Worm (Caenorhabditis elegans) whole organism, L2 larva: ENCODE data around the gene str-171.
A peak's percentile ranks its signal among the peaks of the same experiment; 100 is the strongest.

Source experiments
- C34F6.9 ChIP-seq: fragments of 150-350 bp; optimal IDR thresholded peaks from 2 replicates; lab custom pipeline; 2014; ENCODE audit warnings: missing biosample characterization, missing genetic modification characterization
- F13H6.1 ChIP-seq: sonication (generic microtip); optimal IDR thresholded peaks from 2 replicates; lab custom pipeline; 2016; ENCODE audit warnings: missing genetic modification characterization, missing compliant biosample characterization
- R02D3.7 ChIP-seq: fragments of 150-350 bp; optimal IDR thresholded peaks from 2 replicates; lab custom pipeline; 2014; ENCODE audit warnings: missing biosample characterization, missing genetic modification characterization
- ZK546.5 ChIP-seq: sonication (generic microtip); optimal IDR thresholded peaks from 2 replicates; lab custom pipeline; 2017; ENCODE audit warnings: missing biosample characterization, missing genetic modification characterization
- ama-1 ChIP-seq: fragments of 150-350 bp; optimal IDR thresholded peaks from 2 replicates; lab custom pipeline; 2018; ENCODE audit warnings: inconsistent platforms
- ceh-16 ChIP-seq: fragments of 150-350 bp; optimal IDR thresholded peaks from 2 replicates; lab custom pipeline; 2014; ENCODE audit warnings: missing biosample characterization, missing genetic modification characterization
- crh-2 ChIP-seq: sonication (generic microtip); optimal IDR thresholded peaks from 2 replicates; lab custom pipeline; 2017; ENCODE audit warnings: missing biosample characterization, missing genetic modification characterization
- elt-1 ChIP-seq: fragments of 150-350 bp; optimal IDR thresholded peaks from 2 replicates; lab custom pipeline; 2014; ENCODE audit warnings: missing biosample characterization, missing genetic modification characterization
- elt-3 ChIP-seq: sonication (generic microtip); optimal IDR thresholded peaks from 2 replicates; lab custom pipeline; 2017; ENCODE audit warnings: missing biosample characterization, missing genetic modification characterization
- fos-1 ChIP-seq: fragments of 150-350 bp; optimal IDR thresholded peaks from 2 replicates; lab custom pipeline; 2014; ENCODE audit warnings: missing biosample characterization, missing genetic modification characterization
- gmeb-1 ChIP-seq: fragments of 150-350 bp; optimal IDR thresholded peaks from 2 replicates; lab custom pipeline; 2014; ENCODE audit warnings: missing biosample characterization, missing genetic modification characterization
- lin-13 ChIP-seq: fragments of 150-350 bp; optimal IDR thresholded peaks from 2 replicates; lab custom pipeline; 2014; ENCODE audit warnings: missing biosample characterization, missing genetic modification reagents, missing genetic modification characterization
- lin-39 ChIP-seq: fragments of 150-350 bp; optimal IDR thresholded peaks from 2 replicates; lab custom pipeline; 2014; ENCODE audit warnings: missing biosample characterization, missing genetic modification reagents, missing genetic modification characterization
- lsy-2 ChIP-seq, 2 experiments: fragments of 150-350 bp in 1 of 2; sonication (generic microtip) in 1 of 2; optimal IDR thresholded peaks; 2 replicates each; lab custom pipeline; 2014 to 2017; ENCODE audit warnings: missing biosample characterization in 2 of 2, missing genetic modification characterization in 2 of 2
- mdl-1 ChIP-seq, 2 experiments: fragments of 150-350 bp in 1 of 2; sonication (generic microtip) in 1 of 2; optimal IDR thresholded peaks; 2 replicates each; lab custom pipeline; 2017; ENCODE audit warnings: missing biosample characterization in 2 of 2, missing genetic modification characterization in 2 of 2
- nhr-11 ChIP-seq: fragments of 150-350 bp; optimal IDR thresholded peaks from 2 replicates; lab custom pipeline; 2014; ENCODE audit warnings: missing biosample characterization, missing genetic modification characterization
- nhr-237 ChIP-seq: fragments of 150-350 bp; optimal IDR thresholded peaks from 2 replicates; lab custom pipeline; 2014; ENCODE audit warnings: missing biosample characterization, missing genetic modification characterization
- nhr-25 ChIP-seq: fragments of 150-350 bp; sonication (generic microtip); optimal IDR thresholded peaks from 3 replicates; lab custom pipeline; 2014; ENCODE audit warnings: missing biosample characterization, missing genetic modification characterization
- nhr-77 ChIP-seq: fragments of 150-350 bp; optimal IDR thresholded peaks from 2 replicates; lab custom pipeline; 2014; ENCODE audit warnings: missing biosample characterization, missing genetic modification characterization
- peb-1 ChIP-seq: fragments of 150-350 bp; optimal IDR thresholded peaks from 2 replicates; lab custom pipeline; 2014; ENCODE audit warnings: missing biosample characterization, missing genetic modification characterization
- sem-4 ChIP-seq: fragments of 150-350 bp; optimal IDR thresholded peaks from 2 replicates; lab custom pipeline; 2014; ENCODE audit warnings: missing biosample characterization, missing genetic modification reagents, missing genetic modification characterization
- sma-3 ChIP-seq: sonication (generic microtip); optimal IDR thresholded peaks from 2 replicates; lab custom pipeline; 2016; ENCODE audit warnings: missing genetic modification reagents, missing genetic modification characterization, missing compliant biosample characterization
- sma-9 ChIP-seq, 2 experiments: fragments of 150-350 bp in 1 of 2; sonication (generic microtip) in 1 of 2; optimal IDR thresholded peaks; 2 replicates each; lab custom pipeline; 2014 to 2016; ENCODE audit warnings: missing genetic modification characterization in 2 of 2, mild to moderate bottlenecking in 1 of 2, missing biosample characterization in 1 of 2, missing compliant biosample characterization in 1 of 2, missing genetic modification reagents in 1 of 2, moderate library complexity in 1 of 2
- snpc-4 ChIP-seq: fragments of 150-350 bp; optimal IDR thresholded peaks from 2 replicates; lab custom pipeline; 2014; ENCODE audit warnings: missing biosample characterization, missing genetic modification characterization
- unc-55 ChIP-seq: fragments of 150-350 bp; sonication (generic microtip); optimal IDR thresholded peaks from 3 replicates; lab custom pipeline; 2014; ENCODE audit warnings: missing biosample characterization, missing genetic modification reagents, missing genetic modification characterization
- unc-62 ChIP-seq: fragments of 150-350 bp; optimal IDR thresholded peaks from 2 replicates; lab custom pipeline; 2014; ENCODE audit warnings: missing biosample characterization, missing genetic modification reagents, missing genetic modification characterization
- ztf-4 ChIP-seq: fragments of 150-350 bp; optimal IDR thresholded peaks from 2 replicates; lab custom pipeline; 2014; ENCODE audit warnings: missing biosample characterization, missing genetic modification characterization

Gene str-171

DNA sequence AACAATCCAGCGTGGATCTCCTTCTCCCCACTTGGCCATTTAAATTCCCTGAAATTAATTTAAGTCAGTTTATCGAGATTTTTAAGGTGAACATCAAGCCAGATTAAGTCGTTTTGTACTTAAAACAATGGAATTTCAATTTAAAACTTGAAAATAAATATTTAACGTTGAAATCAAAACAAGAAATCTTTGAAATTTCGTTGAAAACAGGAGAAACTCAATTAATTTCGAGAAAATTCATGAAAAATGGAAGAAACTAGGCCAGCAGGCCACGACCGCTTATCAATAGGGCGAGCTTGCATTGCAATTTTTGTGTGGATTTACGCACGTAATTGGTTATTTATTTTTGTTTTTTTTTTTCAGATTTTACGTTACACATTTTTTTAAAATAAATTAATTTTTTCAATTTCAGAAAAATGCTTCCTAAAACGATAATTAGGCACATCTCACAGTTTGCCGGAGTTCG lies 47.0 kb downstream of the str-171 start, which contains the start of the genes ahsa-1 and C01G10.7 (continued):
- TF ChIP-seq lsy-2 (tag; optimal IDR thresholded peaks at IDR 0.05; lab: Kevin White, UChicago) (peak; percentile 76 to 93), elt-1 (tag; lab: Kevin White, UChicago) (no peak), crh-2 (peak; percentile 94), gmeb-1 (tag; lab: Kevin White, UChicago) (peak; percentile 81), nhr-11 (tag; lab: Kevin White, UChicago) (no peak), R02D3.7 (tag; lab: Kevin White, UChicago) (peak; percentile 88)

DNA sequence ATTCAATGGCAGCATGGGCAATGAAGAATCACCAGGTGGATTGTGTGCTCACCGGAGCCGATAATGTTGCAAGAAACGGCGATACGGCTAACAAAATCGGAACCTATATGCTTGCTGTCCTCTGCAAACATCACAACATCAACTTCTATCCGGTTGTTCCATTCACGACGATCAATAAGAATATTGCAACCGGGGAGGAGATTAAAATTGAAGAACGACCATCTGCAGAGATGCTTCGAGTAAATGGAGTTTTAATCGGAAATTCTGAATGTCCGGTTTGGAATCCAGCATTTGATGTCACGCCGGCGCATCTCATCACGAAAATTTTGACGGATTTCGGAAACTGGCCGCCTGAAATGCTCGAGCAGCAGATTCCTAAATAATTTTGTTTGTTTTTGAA lies 48.7 kb downstream of the str-171 start:
- TF ChIP-seq nhr-77 (tag; lab: Kevin White, UChicago) (no peak), crh-2 (peak; percentile 3), ama-1 (peak; percentile 79)
- TF ChIP-seq, all 48 proteins: peak for 2

DNA sequence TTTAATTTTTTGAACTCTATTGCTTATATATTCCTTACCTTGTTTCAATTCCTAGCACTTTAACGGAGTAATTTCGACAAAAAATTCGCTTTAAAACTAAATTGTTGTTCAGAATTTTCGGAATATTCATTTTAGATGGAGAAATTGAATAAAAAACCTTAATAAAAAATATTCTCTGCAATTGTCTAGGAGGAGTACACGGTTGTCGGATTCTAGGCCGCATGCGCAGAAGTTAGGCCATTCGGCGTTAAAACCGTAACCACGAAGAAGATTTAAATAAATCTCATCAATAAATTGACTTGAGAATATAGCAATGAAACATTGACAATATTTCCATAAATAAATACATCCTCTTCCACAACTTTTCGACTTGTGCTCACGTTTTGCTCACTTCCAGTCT lies 50.0 kb downstream of the str-171 start, which contains the start of the genes C01G10.10 and C01G10.9:
Gene C01G10.10, minus strand, starts transcription at position 151 of the 400 bp plus-strand sequence.
Gene C01G10.9, plus strand, starts transcription at position 240 of the 400 bp plus-strand sequence.
- TF ChIP-seq ama-1 (no peak), sma-3 (GFP tag; lab: Kevin White, UChicago) (peak; percentile 68), nhr-11 (tag; lab: Kevin White, UChicago) (no peak), snpc-4 (tag; lab: Kevin White, UChicago) (peak; percentile 50), lin-13 (GFP tag; lab: Kevin White, UChicago) (peak; percentile 51), elt-3 (tag; lab: Kevin White, UChicago) (no peak), ztf-4 (tag; lab: Kevin White, UChicago) (no peak), peb-1 (no peak), mdl-1 (tag; optimal IDR thresholded peaks at IDR 0.05; lab: Kevin White, UChicago) (no peak), crh-2 (peak; percentile 45), gmeb-1 (tag; lab: Kevin White, UChicago) (peak; percentile 47), lsy-2 (tag; optimal IDR thresholded peaks at IDR 0.05; lab: Kevin White, UChicago) (peak; percentile 13 to 75), ZK546.5 (tag; lab: Kevin White, UChicago) (no peak), ceh-16 (tag; lab: Kevin White, UChicago) (peak; percentile 13), unc-62 (GFP tag; lab: Kevin White, UChicago) (no peak), sem-4 (tag; lab: Kevin White, UChicago) (peak; percentile 41), F13H6.1 (tag; lab: Kevin White, UChicago) (peak; percentile 73), fos-1 (tag; lab: Kevin White, UChicago) (peak; percentile 9), C34F6.9 (peak; percentile 64), nhr-237 (tag; lab: Kevin White, UChicago) (no peak), nhr-25 (tag; lab: Kevin White, UChicago) (peak; percentile 46), unc-55 (GFP tag; lab: Kevin White, UChicago) (peak; percentile 47), nhr-77 (tag; lab: Kevin White, UChicago) (no peak), sma-9 (GFP tag; optimal IDR thresholded peaks at IDR 0.05; lab: Kevin White, UChicago) (peak; percentile 82), sma-9 (tag; optimal IDR thresholded peaks at IDR 0.05; lab: Kevin White, UChicago) (no peak), lin-39 (no peak), elt-1 (tag; lab: Kevin White, UChicago) (no peak)
